Worm (Caenorhabditis elegans) whole organism, L4 larva: ENCODE data around the gene tag-343.
A peak's percentile ranks its signal among the peaks of the same experiment; 100 is the strongest.

Source experiments
- D1046.2 ChIP-seq: fragments of 200-800 bp; sonication (Bioruptor generic); IDR thresholded peaks from 2 replicates; pipeline ENCODE4 v1.3.6; 2022; ENCODE audit warnings: missing genetic modification characterization, missing compliant biosample characterization
- F26F4.8 ChIP-seq: fragments of 200-800 bp; sonication (Bioruptor generic); conservative IDR thresholded peaks from 2 replicates; pipeline ENCODE4 v1.3.6; 2022; ENCODE audit warnings: missing genetic modification characterization, missing compliant biosample characterization
- R02D3.7 ChIP-seq: fragments of 150-350 bp; sonication (generic microtip); optimal IDR thresholded peaks from 3 replicates; lab custom pipeline; 2014; ENCODE audit warnings: missing biosample characterization, missing genetic modification characterization
- Y48G9A.11 ChIP-seq: fragments of 200-800 bp; sonication (Bioruptor generic); IDR thresholded peaks from 2 replicates; pipeline ENCODE4 v1.3.6; 2022; ENCODE audit warnings: missing genetic modification reagents, missing genetic modification characterization, missing compliant biosample characterization
- Y5F2A.4 ChIP-seq: fragments of 200-800 bp; sonication (Bioruptor generic); optimal IDR thresholded peaks from 2 replicates; lab custom pipeline; 2018; ENCODE audit warnings: mild to moderate bottlenecking, missing genetic modification characterization, missing compliant biosample characterization
- ZK337.2 ChIP-seq: fragments of 200-800 bp; sonication (Bioruptor generic); IDR thresholded peaks from 2 replicates; pipeline ENCODE4 v1.3.6; 2022; ENCODE audit warnings: missing genetic modification reagents, missing genetic modification characterization, missing compliant biosample characterization
- ZK546.5 ChIP-seq, 2 experiments: sonication (generic microtip); optimal IDR thresholded peaks; 2 replicates each; lab custom pipeline; 2017; ENCODE audit warnings: missing biosample characterization in 2 of 2, missing genetic modification characterization in 2 of 2
- aha-1 ChIP-seq: fragments of 150-350 bp; peaks from one replicate; lab custom pipeline; 2014; ENCODE audit warnings: missing biosample characterization, missing genetic modification characterization
- aly-2 ChIP-seq: sonication (generic microtip); optimal IDR thresholded peaks from 2 replicates; lab custom pipeline; 2018; ENCODE audit warnings: missing biosample characterization, missing genetic modification characterization
- attf-4 ChIP-seq: sonication (generic microtip); optimal IDR thresholded peaks from 3 replicates; lab custom pipeline; 2017; ENCODE audit warnings: missing biosample characterization, missing genetic modification characterization
- daf-19 ChIP-seq: fragments of 200-800 bp; sonication (Bioruptor generic); conservative IDR thresholded peaks from 2 replicates; pipeline ENCODE4 v1.3.6; 2022; ENCODE audit warnings: missing genetic modification characterization, missing compliant biosample characterization
- daf-8 ChIP-seq: fragments of 200-800 bp; sonication (Bioruptor generic); IDR thresholded peaks from 2 replicates; pipeline ENCODE4 v1.3.6; 2022; ENCODE audit warnings: missing genetic modification characterization, missing compliant biosample characterization
- dmd-8 ChIP-seq: fragments of 200-800 bp; sonication (Bioruptor generic); IDR thresholded peaks from 2 replicates; pipeline ENCODE4 v1.3.6; 2022; ENCODE audit warnings: missing genetic modification characterization, missing compliant biosample characterization
- duxl-1 ChIP-seq: sonication (generic microtip); optimal IDR thresholded peaks from 2 replicates; lab custom pipeline; 2016; ENCODE audit warnings: mild to moderate bottlenecking, missing genetic modification characterization, moderate library complexity, missing compliant biosample characterization; ENCODE audit not compliant: poor library complexity
- dve-1 ChIP-seq: sonication (generic microtip); optimal IDR thresholded peaks from 2 replicates; lab custom pipeline; 2017; ENCODE audit warnings: antibody characterized with exemption, mild to moderate bottlenecking, missing genetic modification characterization, missing compliant biosample characterization; ENCODE audit not compliant: insufficient read depth
- egl-43 ChIP-seq: fragments of 200-800 bp; sonication (Bioruptor generic); IDR thresholded peaks from 2 replicates; pipeline ENCODE4 v1.3.6; 2022; ENCODE audit warnings: missing genetic modification reagents, missing genetic modification characterization, missing compliant biosample characterization
- gei-8 ChIP-seq: fragments of 200-800 bp; sonication (Bioruptor generic); optimal IDR thresholded peaks from 2 replicates; lab custom pipeline; 2018; ENCODE audit warnings: mild to moderate bottlenecking, missing genetic modification characterization, missing compliant biosample characterization
- lin-13 ChIP-seq: fragments of 150-350 bp; optimal IDR thresholded peaks from 2 replicates; lab custom pipeline; 2014; ENCODE audit warnings: missing biosample characterization, missing genetic modification reagents, missing genetic modification characterization
- lir-3 ChIP-seq: sonication (generic microtip); optimal IDR thresholded peaks from 2 replicates; lab custom pipeline; 2016; ENCODE audit warnings: mild to moderate bottlenecking, missing genetic modification characterization, missing compliant biosample characterization
- madf-9 ChIP-seq: fragments of 200-800 bp; sonication (Bioruptor generic); conservative IDR thresholded peaks from 2 replicates; pipeline ENCODE4 v1.3.6; 2022; ENCODE audit warnings: missing genetic modification reagents, missing genetic modification characterization, missing compliant biosample characterization
- mdl-1 ChIP-seq, 2 experiments: fragments of 150-350 bp in 1 of 2; sonication (generic microtip) in 1 of 2; optimal IDR thresholded peaks; 2 replicates each; lab custom pipeline; 2014 to 2017; ENCODE audit warnings: missing biosample characterization in 2 of 2, missing genetic modification characterization in 2 of 2
- pha-4 ChIP-seq, 2 experiments: fragments of 150-350 bp in 1 of 2; fragments of 200-800 bp in 1 of 2; sonication (Bioruptor generic) in 1 of 2; IDR thresholded peaks in 1 of 2; optimal IDR thresholded peaks in 1 of 2; 2 replicates each; pipeline versions ENCODE4 v1.3.6 to Lab custom; 2014 to 2022; ENCODE audit warnings: missing genetic modification characterization in 2 of 2, missing genetic modification reagents in 2 of 2, missing biosample characterization in 1 of 2, missing compliant biosample characterization in 1 of 2
- php-3 ChIP-seq: fragments of 200-800 bp; sonication (Bioruptor generic); IDR thresholded peaks from 2 replicates; pipeline ENCODE4 v1.3.6; 2022; ENCODE audit warnings: missing genetic modification reagents, missing genetic modification characterization, missing compliant biosample characterization
- set-16 ChIP-seq: fragments of 200-800 bp; sonication (Bioruptor generic); IDR thresholded peaks from 2 replicates; pipeline ENCODE4 v1.3.6; 2022; ENCODE audit warnings: missing genetic modification reagents, missing genetic modification characterization, missing compliant biosample characterization
- skn-1 ChIP-seq: fragments of 150-350 bp; optimal IDR thresholded peaks from 2 replicates; lab custom pipeline; 2014; ENCODE audit warnings: missing biosample characterization, missing genetic modification characterization
- snpc-1.2 ChIP-seq: fragments of 200-800 bp; sonication (Bioruptor generic); IDR thresholded peaks from 2 replicates; pipeline ENCODE4 v1.3.6; 2022; ENCODE audit warnings: missing genetic modification reagents, missing genetic modification characterization, missing compliant biosample characterization
- spr-3 ChIP-seq: fragments of 200-800 bp; sonication (Bioruptor generic); optimal IDR thresholded peaks from 2 replicates; lab custom pipeline; 2018; ENCODE audit warnings: mild to moderate bottlenecking, missing genetic modification characterization, missing compliant biosample characterization
- tag-97 ChIP-seq: fragments of 200-800 bp; sonication (Bioruptor generic); IDR thresholded peaks from 2 replicates; pipeline ENCODE4 v1.3.6; 2022; ENCODE audit warnings: missing genetic modification characterization, missing compliant biosample characterization
- unc-39 ChIP-seq: sonication (generic microtip); optimal IDR thresholded peaks from 2 replicates; lab custom pipeline; 2017; ENCODE audit warnings: missing biosample characterization, missing genetic modification characterization
- unc-62 ChIP-seq, 3 experiments: fragments of 150-350 bp in 1 of 3; sonication (generic microtip); optimal IDR thresholded peaks in 2 of 3; peaks in 1 of 3; 1 replicate in 1 of 3; 2 replicates in 2 of 3; lab custom pipeline; 2014 to 2017; ENCODE audit warnings: missing biosample characterization in 3 of 3, missing genetic modification characterization in 3 of 3, missing genetic modification reagents in 3 of 3, missing genotype in 1 of 3
- vab-7 ChIP-seq: fragments of 200-800 bp; sonication (Bioruptor generic); IDR thresholded peaks from 2 replicates; pipeline ENCODE4 v1.3.6; 2022; ENCODE audit warnings: missing genetic modification reagents, missing genetic modification characterization, missing compliant biosample characterization
- zfp-2 ChIP-seq: sonication (generic microtip); optimal IDR thresholded peaks from 2 replicates; lab custom pipeline; 2016; ENCODE audit warnings: mild to moderate bottlenecking, missing genetic modification characterization, missing compliant biosample characterization
- ztf-11 ChIP-seq: fragments of 150-350 bp; optimal IDR thresholded peaks from 2 replicates; lab custom pipeline; 2014; ENCODE audit warnings: missing biosample characterization, missing genetic modification characterization

The tag-343 gene

ce11 chrX:16674632-16675031, at the start of gene tag-343:
Gene tag-343 (minus strand): TSS chrX:16674732.
- no peak for TF ChIP-seq ZK546.5 (tag; optimal IDR thresholded peaks at IDR 0.05; lab: Kevin White, UChicago)

ce11 chrX:16721930-16722329, 47.4 kb upstream of the tag-343 start:
- TF ChIP-seq D1046.2 (GFP tag; lab: Robert Waterston, UW) (no peak), php-3 (GFP tag; lab: Robert Waterston, UW) (no peak), aha-1 (tag; lab: Kevin White, UChicago) (peak; percentile 47), snpc-1.2 (GFP tag; lab: Robert Waterston, UW) (peak; percentile 69), lin-13 (GFP tag; lab: Kevin White, UChicago) (peak; percentile 36)
- TF ChIP-seq, all 104 proteins: peak for 3

- no peak for TF ChIP-seq Y5F2A.4 (GFP tag; lab: Kevin White, UChicago)
- no peak for TF ChIP-seq dmd-8
- no peak for TF ChIP-seq dve-1 (tag; lab: Kevin White, UChicago)
- TF ChIP-seq vab-7 (GFP tag; lab: Robert Waterston, UW), result no peak
- 0 out of 2 replicates have a peak, but pooled peaks have one; percentile 23 for TF ChIP-seq egl-43 (GFP tag; lab: Robert Waterston, UW)
- TF ChIP-seq php-3 (GFP tag; lab: Robert Waterston, UW), result no peak
- TF ChIP-seq daf-19 (GFP tag; lab: Robert Waterston, UW), result no peak
- no peak for TF ChIP-seq mdl-1 (tag; optimal IDR thresholded peaks at IDR 0.05; lab: Kevin White, UChicago)
- TF ChIP-seq lir-3 (tag; lab: Kevin White, UChicago), result no peak
- no peak for TF ChIP-seq pha-4 (GFP tag; IDR thresholded peaks at IDR 0.05; lab: Robert Waterston, UW)
- TF ChIP-seq pha-4 (tag; optimal IDR thresholded peaks at IDR 0.05; lab: Kevin White, UChicago), result no peak
- no peak for TF ChIP-seq aly-2
- TF ChIP-seq set-16 (GFP tag; lab: Robert Waterston, UW), result peak; percentile 59
- TF ChIP-seq spr-3 (GFP tag; lab: Kevin White, UChicago), result no peak
- TF ChIP-seq duxl-1 (tag; lab: Kevin White, UChicago), result no peak
- TF ChIP-seq daf-8 (GFP tag; lab: Robert Waterston, UW), result no peak
- TF ChIP-seq gei-8, result no peak
- TF ChIP-seq unc-62 (GFP tag; optimal IDR thresholded peaks at IDR 0.05 in 1 of 2; lab: Kevin White, UChicago), result no peak
- no peak for TF ChIP-seq unc-62 (tag; optimal IDR thresholded peaks at IDR 0.05; lab: Kevin White, UChicago)
- 0 out of 2 replicates have a peak, but pooled peaks have one; percentile 41 for TF ChIP-seq Y48G9A.11
Measured at ce11 chrX:16715938-16716337, 41.4 kb upstream of the tag-343 start.

ce11 chrX:16711381-16711780, 36.8 kb upstream of the tag-343 start, which contains the start of gene lgc-53:
Gene lgc-53 (plus strand): TSS chrX:16711681.
- no peak for TF ChIP-seq madf-9 (GFP tag; lab: Robert Waterston, UW)
- TF ChIP-seq R02D3.7 (tag; lab: Kevin White, UChicago), result no peak
- TF ChIP-seq lir-3 (tag; lab: Kevin White, UChicago), result no peak
- TF ChIP-seq Y5F2A.4 (GFP tag; lab: Kevin White, UChicago), result no peak
- no peak for TF ChIP-seq egl-43 (GFP tag; lab: Robert Waterston, UW)
- TF ChIP-seq tag-97 (GFP tag; lab: Robert Waterston, UW), result no peak
- TF ChIP-seq skn-1 (tag; lab: Kevin White, UChicago), result no peak
- no peak for TF ChIP-seq snpc-1.2 (GFP tag; lab: Robert Waterston, UW)
- no peak for TF ChIP-seq pha-4 (GFP tag; IDR thresholded peaks at IDR 0.05; lab: Robert Waterston, UW)
- TF ChIP-seq pha-4 (tag; optimal IDR thresholded peaks at IDR 0.05; lab: Kevin White, UChicago), result no peak
- no peak for TF ChIP-seq attf-4
- TF ChIP-seq daf-8 (GFP tag; lab: Robert Waterston, UW), result no peak
- no peak for TF ChIP-seq ZK337.2 (GFP tag; lab: Robert Waterston, UW)
- TF ChIP-seq zfp-2 (tag; lab: Kevin White, UChicago), result no peak
- no peak for TF ChIP-seq F26F4.8 (GFP tag; lab: Robert Waterston, UW)
- TF ChIP-seq unc-39 (tag; lab: Kevin White, UChicago), result no peak
- TF ChIP-seq ztf-11 (tag; lab: Kevin White, UChicago), result no peak
